Worm (Caenorhabditis elegans): ENCODE data around the gene srv-21.

The srv-21 gene

ce11 chrIV:5877246-5877645 is at the start of gene srv-21:
TSS of gene srv-21 (minus strand) at chrIV:5877346.
- TF ChIP-seq ces-1 (GFP tag; optimal IDR thresholded peaks at IDR 0.05) (no peak), ama-1 (optimal IDR thresholded peaks at IDR 0.05) (no peak), skn-1 (tag; optimal IDR thresholded peaks at IDR 0.05) (no peak), egl-13 (tag; optimal IDR thresholded peaks at IDR 0.05) (no peak), F16B12.6 (tag; optimal IDR thresholded peaks at IDR 0.05) (no peak), pax-3 (tag; optimal IDR thresholded peaks at IDR 0.05) (no peak), tlp-1 (tag; optimal IDR thresholded peaks at IDR 0.05) (no peak), dsc-1 (tag; optimal IDR thresholded peaks at IDR 0.05) (no peak), irx-1 (tag; optimal IDR thresholded peaks at IDR 0.05) (no peak), nhr-85 (tag) (no peak), aly-2 (tag; optimal IDR thresholded peaks at IDR 0.05) (no peak), unc-98 (GFP tag; IDR thresholded peaks at IDR 0.05) (no peak), elt-3 (tag; optimal IDR thresholded peaks at IDR 0.05) (no peak), ceh-8 (GFP tag; optimal IDR thresholded peaks at IDR 0.05) (no peak), nhr-19 (GFP tag; conservative IDR thresholded peaks at IDR 0.05) (no peak), hlh-17 (GFP tag; optimal IDR thresholded peaks at IDR 0.05; ENCODE audit: borderline replicate concordance) (no peak), fos-1 (tag; optimal IDR thresholded peaks at IDR 0.05) (no peak), lin-35 (GFP tag; optimal IDR thresholded peaks at IDR 0.05) (no peak), pag-3 (tag; optimal IDR thresholded peaks at IDR 0.05; ENCODE audit: borderline replicate concordance, insufficient read depth) (no peak), nhr-47 (tag; optimal IDR thresholded peaks at IDR 0.05) (no peak)

- TF ChIP-seq zag-1 (tag; optimal IDR thresholded peaks at IDR 0.05), result no peak
- TF ChIP-seq C16A3.4 (tag; optimal IDR thresholded peaks at IDR 0.05), result peak; percentile 25
- no peak for TF ChIP-seq ceh-90 (tag; optimal IDR thresholded peaks at IDR 0.05)
- no peak for TF ChIP-seq snpc-4 (tag; optimal IDR thresholded peaks at IDR 0.05)
- no peak for TF ChIP-seq fos-1 (tag; optimal IDR thresholded peaks at IDR 0.05)
- TF ChIP-seq isw-1 (GFP tag; IDR thresholded peaks at IDR 0.05), result no peak
- peak; percentile 48 for TF ChIP-seq nhr-71 (tag; optimal IDR thresholded peaks at IDR 0.05)
- TF ChIP-seq nhr-19 (GFP tag; conservative IDR thresholded peaks at IDR 0.05), result no peak
- no peak for TF ChIP-seq lin-15B (tag; optimal IDR thresholded peaks at IDR 0.05)
- no peak for TF ChIP-seq xbp-1 (tag; optimal IDR thresholded peaks at IDR 0.05)
- no peak for TF ChIP-seq fkh-10 (GFP tag; optimal IDR thresholded peaks at IDR 0.05)
- no peak for TF ChIP-seq ztf-4 (tag; optimal IDR thresholded peaks at IDR 0.05)
- TF ChIP-seq nhr-77 (tag; optimal IDR thresholded peaks at IDR 0.05), result no peak
- peak; percentile 9 for TF ChIP-seq dsc-1 (tag; optimal IDR thresholded peaks at IDR 0.05)
- no peak for TF ChIP-seq dpl-1 (GFP tag; optimal IDR thresholded peaks at IDR 0.05)
- TF ChIP-seq lin-14 (GFP tag; optimal IDR thresholded peaks at IDR 0.05), result peak; percentile 86
- no peak for TF ChIP-seq ceh-88 (GFP tag; IDR thresholded peaks at IDR 0.05)
- peak; percentile 23 for TF ChIP-seq nhr-90 (tag; optimal IDR thresholded peaks at IDR 0.05; ENCODE audit: poor library complexity)
- no peak for TF ChIP-seq hlh-4 (tag; optimal IDR thresholded peaks at IDR 0.05)
- no peak for TF ChIP-seq hlh-17 (GFP tag; optimal IDR thresholded peaks at IDR 0.05; ENCODE audit: borderline replicate concordance)
- TF ChIP-seq elt-3 (tag; optimal IDR thresholded peaks at IDR 0.05), result peak in 2 of 6 experiments; percentile 28 to 73
- TF ChIP-seq fkh-8 (tag; optimal IDR thresholded peaks at IDR 0.05), result no peak
- TF ChIP-seq skn-1 (tag; optimal IDR thresholded peaks at IDR 0.05), result no peak
- TF ChIP-seq unc-98 (GFP tag; IDR thresholded peaks at IDR 0.05), result no peak
- no peak for TF ChIP-seq nhr-84 (tag; optimal IDR thresholded peaks at IDR 0.05)
- peak; percentile 52 for TF ChIP-seq snu-23 (GFP tag; optimal IDR thresholded peaks at IDR 0.05)
- TF ChIP-seq rnt-1 (tag; optimal IDR thresholded peaks at IDR 0.05), result peak; percentile 16
- peak; percentile 1 for TF ChIP-seq tbx-2 (tag; optimal IDR thresholded peaks at IDR 0.05)
- TF ChIP-seq unc-30 (tag; optimal IDR thresholded peaks at IDR 0.05), result no peak
- TF ChIP-seq jun-1 (tag; optimal IDR thresholded peaks at IDR 0.05), result no peak
- TF ChIP-seq pax-3 (tag; optimal IDR thresholded peaks at IDR 0.05), result no peak
- no peak for TF ChIP-seq nhr-28 (tag; optimal IDR thresholded peaks at IDR 0.05)
- no peak for TF ChIP-seq ceh-82 (tag; optimal IDR thresholded peaks at IDR 0.05)
- no peak for TF ChIP-seq ama-1 (optimal IDR thresholded peaks at IDR 0.05)
- TF ChIP-seq lir-3 (tag; optimal IDR thresholded peaks at IDR 0.05; ENCODE audit: poor library complexity), result no peak
- TF ChIP-seq aly-2 (tag; optimal IDR thresholded peaks at IDR 0.05), result no peak
- no peak for TF ChIP-seq nhr-76 (tag; optimal IDR thresholded peaks at IDR 0.05)
- peak; percentile 60 for TF ChIP-seq nhr-20 (tag; optimal IDR thresholded peaks at IDR 0.05)
- peak; percentile 13 for TF ChIP-seq irx-1 (tag; optimal IDR thresholded peaks at IDR 0.05)
- TF ChIP-seq alr-1 (tag; optimal IDR thresholded peaks at IDR 0.05; ENCODE audit: borderline replicate concordance), result no peak
- TF ChIP-seq Y116A8C.19 (tag; optimal IDR thresholded peaks at IDR 0.05; ENCODE audit: borderline replicate concordance), result no peak
These were observed 49.5 kb upstream of the srv-21 start for ce11 chrIV:5926643-5927042.

All from whole organism, L1 larva.